Worm (Caenorhabditis elegans): ENCODE measurements around the gene ikke-1.

The ikke-1 gene

ce11 chrIII:9051119-9051597 is 658 bp upstream of the ikke-1 start (continued):
- TF ChIP-seq die-1 (tag; optimal IDR thresholded peaks at IDR 0.05): no peak
- TF ChIP-seq mes-4 (tag; optimal IDR thresholded peaks at IDR 0.05): no peak
- no peak for TF ChIP-seq sdz-38 (tag; optimal IDR thresholded peaks at IDR 0.05)
- TF ChIP-seq madf-3 (GFP tag; IDR thresholded peaks at IDR 0.05): peak; percentile 45; the same call in 1 of the 2 replicates
- TF ChIP-seq nhr-27 (tag; optimal IDR thresholded peaks at IDR 0.05): no peak
- peak; percentile 72 for TF ChIP-seq mel-28 (tag; optimal IDR thresholded peaks at IDR 0.05; ENCODE audit: borderline replicate concordance)
- TF ChIP-seq efl-1 (GFP tag; optimal IDR thresholded peaks at IDR 0.05): no peak
- no peak for TF ChIP-seq xnd-1 (tag; optimal IDR thresholded peaks at IDR 0.05)
- peak; percentile 12 for TF ChIP-seq dpl-1 (GFP tag; optimal IDR thresholded peaks at IDR 0.05)
- TF ChIP-seq mcd-1 (GFP tag; IDR thresholded peaks at IDR 0.05): peak; percentile 40; the same call in 1 of the 2 replicates
- peak; percentile 89 for TF ChIP-seq attf-5 (GFP tag; optimal IDR thresholded peaks at IDR 0.05)
- no peak for TF ChIP-seq ztf-3 (GFP tag; optimal IDR thresholded peaks at IDR 0.05)
- peak; percentile 75 for TF ChIP-seq atf-7 (tag; optimal IDR thresholded peaks at IDR 0.05)
- no peak for TF ChIP-seq hrde-1 (tag; optimal IDR thresholded peaks at IDR 0.05; ENCODE audit: borderline replicate concordance)
- TF ChIP-seq athp-1 (tag; optimal IDR thresholded peaks at IDR 0.05): no peak
- TF ChIP-seq D2030.7 (GFP tag; IDR thresholded peaks at IDR 0.05): no peak
- no peak for TF ChIP-seq attf-6 (GFP tag; IDR thresholded peaks at IDR 0.05)
- no peak for TF ChIP-seq T07F8.4 (tag; optimal IDR thresholded peaks at IDR 0.05)
- TF ChIP-seq B0336.3 (GFP tag; IDR thresholded peaks at IDR 0.05): peak; percentile 63; the same call in 1 of the 2 replicates
- TF ChIP-seq nfyb-1 (GFP tag; IDR thresholded peaks at IDR 0.05): peak; percentile 90
- no peak for TF ChIP-seq F39B2.1 (GFP tag; IDR thresholded peaks at IDR 0.05)
- no peak for TF ChIP-seq Y67H2A.10 (GFP tag; conservative IDR thresholded peaks at IDR 0.05)
- TF ChIP-seq B0019.2 (GFP tag; conservative IDR thresholded peaks at IDR 0.05): no peak
- TF ChIP-seq K12H6.12 (tag; optimal IDR thresholded peaks at IDR 0.05): peak; percentile 63
- TF ChIP-seq F55B11.4 (tag; optimal IDR thresholded peaks at IDR 0.05; ENCODE audit: borderline replicate concordance, insufficient read depth): no peak
- TF ChIP-seq B0035.1 (tag; optimal IDR thresholded peaks at IDR 0.05): no peak
- peak; percentile 70 for TF ChIP-seq madf-10 (tag; optimal IDR thresholded peaks at IDR 0.05)
- peak; percentile 8 for TF ChIP-seq sptf-2 (GFP tag; optimal IDR thresholded peaks at IDR 0.05)
- no peak for TF ChIP-seq hlh-12 (tag; optimal IDR thresholded peaks at IDR 0.05)
- peak; percentile 10; the same call in 1 of the 2 replicates for TF ChIP-seq F33H1.4 (GFP tag; IDR thresholded peaks at IDR 0.05)
- TF ChIP-seq hsf-1 (GFP tag; IDR thresholded peaks at IDR 0.05): peak; percentile 79
- peak; percentile 37 for TF ChIP-seq F57C9.4 (tag; optimal IDR thresholded peaks at IDR 0.05)
- peak; percentile 24 for TF ChIP-seq nhr-90 (tag; optimal IDR thresholded peaks at IDR 0.05)
- TF ChIP-seq ZK185.1 (tag; optimal IDR thresholded peaks at IDR 0.05; ENCODE audit: poor library complexity, severe bottlenecking): no peak
- TF ChIP-seq tlf-1 (GFP tag; optimal IDR thresholded peaks at IDR 0.05): peak; percentile 76
- TF ChIP-seq nhr-120 (GFP tag; IDR thresholded peaks at IDR 0.05): no peak
- TF ChIP-seq lsy-27 (tag; optimal IDR thresholded peaks at IDR 0.05; ENCODE audit: borderline replicate concordance, insufficient read depth): no peak
- TF ChIP-seq lag-1 (GFP tag; IDR thresholded peaks at IDR 0.05): no peak
- TF ChIP-seq ztf-6 (GFP tag; IDR thresholded peaks at IDR 0.05): no peak
- peak; percentile 82 for TF ChIP-seq dpff-1 (tag; optimal IDR thresholded peaks at IDR 0.05)
- no peak for TF ChIP-seq aptf-2 (GFP tag; conservative IDR thresholded peaks at IDR 0.05)
- TF ChIP-seq cebp-2 (GFP tag; IDR thresholded peaks at IDR 0.05): no peak
- TF ChIP-seq F37B4.10 (GFP tag; IDR thresholded peaks at IDR 0.05): no peak
- TF ChIP-seq C17E4.6 (GFP tag; IDR thresholded peaks at IDR 0.05): no peak
- TF ChIP-seq gei-17 (GFP tag; optimal IDR thresholded peaks at IDR 0.05): peak; percentile 48
- no peak for TF ChIP-seq rec-8 (tag; optimal IDR thresholded peaks at IDR 0.05)
- peak; percentile 85 for TF ChIP-seq somi-1 (GFP tag; optimal IDR thresholded peaks at IDR 0.05)
- TF ChIP-seq T26A5.8 (tag; optimal IDR thresholded peaks at IDR 0.05): peak; percentile 3
